Worm (Caenorhabditis elegans) whole organism, L1 larva: ENCODE data around the gene Y37D8A.19.

Experiments
- C04F5.9 ChIP-seq: sonication (generic microtip); optimal IDR thresholded peaks from 2 replicates; lab custom pipeline; 2016; ENCODE audit warnings: missing genetic modification characterization, missing compliant biosample characterization
- C16A3.4 ChIP-seq: fragments of 150-350 bp; optimal IDR thresholded peaks from 2 replicates; lab custom pipeline; 2014; ENCODE audit warnings: missing biosample characterization, missing genetic modification characterization
- F16B12.6 ChIP-seq: fragments of 150-350 bp; optimal IDR thresholded peaks from 2 replicates; lab custom pipeline; 2014; ENCODE audit warnings: missing biosample characterization, missing genetic modification characterization
- aha-1 ChIP-seq: fragments of 150-350 bp; optimal IDR thresholded peaks from 2 replicates; lab custom pipeline; 2014; ENCODE audit warnings: missing biosample characterization, missing genetic modification characterization
- aly-2 ChIP-seq: fragments of 150-350 bp; optimal IDR thresholded peaks from 2 replicates; lab custom pipeline; 2014; ENCODE audit warnings: missing biosample characterization, missing genetic modification characterization
- blmp-1 ChIP-seq: fragments of 150-350 bp; optimal IDR thresholded peaks from 2 replicates; lab custom pipeline; 2014; ENCODE audit warnings: missing biosample characterization, missing genetic modification characterization
- ceh-63 ChIP-seq: fragments of 200-800 bp; sonication (Bioruptor generic); optimal IDR thresholded peaks from 2 replicates; lab custom pipeline; 2018; ENCODE audit warnings: mild to moderate bottlenecking, missing genetic modification characterization, missing compliant biosample characterization
- ceh-8 ChIP-seq: fragments of 200-800 bp; sonication (Bioruptor generic); optimal IDR thresholded peaks from 2 replicates; lab custom pipeline; 2018; ENCODE audit warnings: mild to moderate bottlenecking, missing genetic modification characterization, moderate library complexity, missing compliant biosample characterization
- ceh-82 ChIP-seq, 3 experiments: fragments of 150-350 bp in 1 of 3; sonication (generic microtip) in 2 of 3; optimal IDR thresholded peaks; 2 replicates each; lab custom pipeline; 2014 to 2017; ENCODE audit warnings: missing biosample characterization in 3 of 3, missing genetic modification characterization in 3 of 3
- ceh-88 ChIP-seq: fragments of 200-800 bp; sonication (Bioruptor generic); IDR thresholded peaks from 2 replicates; pipeline ENCODE4 v1.3.6; 2022; ENCODE audit warnings: missing genetic modification characterization, missing compliant biosample characterization
- ces-1 ChIP-seq: fragments of 150-350 bp; optimal IDR thresholded peaks from 2 replicates; lab custom pipeline; 2014; ENCODE audit warnings: missing biosample characterization, missing genetic modification reagents, missing genetic modification characterization
- dsc-1 ChIP-seq: sonication (generic microtip); optimal IDR thresholded peaks from 2 replicates; lab custom pipeline; 2016; ENCODE audit warnings: mild to moderate bottlenecking, missing genetic modification characterization, missing compliant biosample characterization
- egl-13 ChIP-seq: sonication (generic microtip); optimal IDR thresholded peaks from 2 replicates; lab custom pipeline; 2016; ENCODE audit warnings: missing genotype, missing genetic modification reagents, missing genetic modification characterization, missing compliant biosample characterization
- elt-2 ChIP-seq: sonication (generic microtip); optimal IDR thresholded peaks from 2 replicates; lab custom pipeline; 2016; ENCODE audit warnings: missing genetic modification characterization, mild to moderate bottlenecking, inconsistent platforms, missing compliant biosample characterization, missing genetic modification reagents
- elt-3 ChIP-seq, 6 experiments: fragments of 150-350 bp in 1 of 6; sonication (generic microtip); optimal IDR thresholded peaks; 2 replicates each; lab custom pipeline; 2017 to 2018; ENCODE audit warnings: missing biosample characterization in 6 of 6, missing genetic modification characterization in 6 of 6, inconsistent platforms in 1 of 6
- ets-5 ChIP-seq: fragments of 200-800 bp; sonication (Bioruptor generic); IDR thresholded peaks from 2 replicates; pipeline ENCODE4 v1.3.6; 2022; ENCODE audit warnings: missing genetic modification characterization, missing compliant biosample characterization
- fkh-10 ChIP-seq: sonication (generic microtip); optimal IDR thresholded peaks from 2 replicates; lab custom pipeline; 2017; ENCODE audit warnings: missing biosample characterization, missing genetic modification reagents, missing genetic modification characterization
- fos-1 ChIP-seq: fragments of 150-350 bp; optimal IDR thresholded peaks from 2 replicates; lab custom pipeline; 2014; ENCODE audit warnings: missing biosample characterization, missing genetic modification characterization
- hlh-17 ChIP-seq: fragments of 200-800 bp; sonication (Bioruptor generic); optimal IDR thresholded peaks from 2 replicates; lab custom pipeline; 2018; ENCODE audit warnings: missing genetic modification characterization, mild to moderate bottlenecking, missing compliant biosample characterization, moderate library complexity, borderline replicate concordance
- hlh-4 ChIP-seq: sonication (generic microtip); optimal IDR thresholded peaks from 2 replicates; lab custom pipeline; 2016; ENCODE audit warnings: mild to moderate bottlenecking, missing genetic modification characterization, missing compliant biosample characterization
- hpl-2 ChIP-seq: fragments of 150-350 bp; optimal IDR thresholded peaks from 2 replicates; lab custom pipeline; 2014; ENCODE audit warnings: missing biosample characterization, missing genetic modification reagents, missing genetic modification characterization
- irx-1 ChIP-seq: sonication (generic microtip); optimal IDR thresholded peaks from 2 replicates; lab custom pipeline; 2016; ENCODE audit warnings: missing genetic modification characterization, missing compliant biosample characterization
- isw-1 ChIP-seq: fragments of 200-800 bp; sonication (Bioruptor generic); IDR thresholded peaks from 2 replicates; pipeline ENCODE4 v1.3.6; 2022; ENCODE audit warnings: missing genetic modification characterization, missing compliant biosample characterization
- jun-1 ChIP-seq: fragments of 150-350 bp; optimal IDR thresholded peaks from 2 replicates; lab custom pipeline; 2014; ENCODE audit warnings: missing biosample characterization, missing genetic modification reagents, missing genetic modification characterization
- lin-13 ChIP-seq: fragments of 150-350 bp; optimal IDR thresholded peaks from 2 replicates; lab custom pipeline; 2014; ENCODE audit warnings: missing biosample characterization, missing genetic modification reagents, missing genetic modification characterization
- lin-15B ChIP-seq: fragments of 150-350 bp; sonication (generic microtip); optimal IDR thresholded peaks from 3 replicates; lab custom pipeline; 2014; ENCODE audit warnings: missing biosample characterization, missing genetic modification characterization
- lin-39 ChIP-seq: fragments of 150-350 bp; optimal IDR thresholded peaks from 2 replicates; lab custom pipeline; 2014; ENCODE audit warnings: missing biosample characterization, missing genetic modification reagents, missing genetic modification characterization
- lsy-2 ChIP-seq, 2 experiments: fragments of 150-350 bp; optimal IDR thresholded peaks; 2 replicates each; lab custom pipeline; 2014; ENCODE audit warnings: missing biosample characterization in 2 of 2, missing genetic modification characterization in 2 of 2
- mab-9 ChIP-seq: fragments of 200-800 bp; sonication (Bioruptor generic); IDR thresholded peaks from 2 replicates; pipeline ENCODE4 v1.3.6; 2022; ENCODE audit warnings: missing genetic modification reagents, missing genetic modification characterization, missing compliant biosample characterization
- mdl-1 ChIP-seq, 2 experiments: fragments of 150-350 bp; optimal IDR thresholded peaks; 2 replicates each; lab custom pipeline; 2014 to 2017; ENCODE audit warnings: missing biosample characterization in 2 of 2, missing genetic modification characterization in 2 of 2, inconsistent platforms in 1 of 2
- mep-1 ChIP-seq: fragments of 150-350 bp; optimal IDR thresholded peaks from 2 replicates; lab custom pipeline; 2014; ENCODE audit warnings: missing biosample characterization, missing genetic modification characterization
- nhr-11 ChIP-seq: fragments of 150-350 bp; optimal IDR thresholded peaks from 2 replicates; lab custom pipeline; 2014; ENCODE audit warnings: missing biosample characterization, missing genetic modification characterization
- nhr-12 ChIP-seq: sonication (generic microtip); optimal IDR thresholded peaks from 2 replicates; lab custom pipeline; 2017; ENCODE audit warnings: missing biosample characterization, missing genetic modification characterization
- nhr-20 ChIP-seq: sonication (generic microtip); optimal IDR thresholded peaks from 2 replicates; lab custom pipeline; 2016; ENCODE audit warnings: mild to moderate bottlenecking, missing genetic modification characterization, missing compliant biosample characterization
- nhr-28 ChIP-seq: fragments of 150-350 bp; optimal IDR thresholded peaks from 2 replicates; lab custom pipeline; 2014; ENCODE audit warnings: missing biosample characterization, missing genetic modification characterization
- nhr-47 ChIP-seq: sonication (generic microtip); optimal IDR thresholded peaks from 2 replicates; lab custom pipeline; 2016; ENCODE audit warnings: mild to moderate bottlenecking, missing genetic modification characterization, moderate library complexity, missing compliant biosample characterization
- nhr-76 ChIP-seq: sonication (generic microtip); optimal IDR thresholded peaks from 2 replicates; lab custom pipeline; 2017; ENCODE audit warnings: missing biosample characterization, missing genetic modification characterization
- nhr-84 ChIP-seq: sonication (generic microtip); optimal IDR thresholded peaks from 2 replicates; lab custom pipeline; 2017; ENCODE audit warnings: missing biosample characterization, missing genetic modification characterization
- nhr-85 ChIP-seq: sonication (generic microtip); peaks from one replicate; lab custom pipeline; 2016; ENCODE audit warnings: missing genetic modification characterization, inconsistent platforms, missing compliant biosample characterization
- pag-3 ChIP-seq: sonication (generic microtip); optimal IDR thresholded peaks from 2 replicates; lab custom pipeline; 2017; ENCODE audit warnings: missing genetic modification characterization, mild to moderate bottlenecking, missing compliant biosample characterization, antibody characterized with exemption, borderline replicate concordance; ENCODE audit not compliant: insufficient read depth
- pqm-1 ChIP-seq: sonication (generic microtip); optimal IDR thresholded peaks from 3 replicates; lab custom pipeline; 2017; ENCODE audit warnings: missing biosample characterization, missing genetic modification characterization
- skn-1 ChIP-seq: fragments of 150-350 bp; optimal IDR thresholded peaks from 2 replicates; lab custom pipeline; 2014; ENCODE audit warnings: missing biosample characterization, missing genetic modification characterization
- snpc-4 ChIP-seq: fragments of 150-350 bp; optimal IDR thresholded peaks from 2 replicates; lab custom pipeline; 2014; ENCODE audit warnings: missing biosample characterization, missing genetic modification characterization
- snu-23 ChIP-seq: sonication (generic microtip); optimal IDR thresholded peaks from 2 replicates; lab custom pipeline; 2016; ENCODE audit warnings: missing genetic modification characterization, missing compliant biosample characterization
- sox-4 ChIP-seq: sonication (generic microtip); optimal IDR thresholded peaks from 2 replicates; lab custom pipeline; 2016; ENCODE audit warnings: missing genetic modification characterization, missing compliant biosample characterization
- sptf-1 ChIP-seq: fragments of 150-350 bp; optimal IDR thresholded peaks from 2 replicates; lab custom pipeline; 2014; ENCODE audit warnings: missing biosample characterization, missing genetic modification characterization
- swsn-7 ChIP-seq: sonication (generic microtip); optimal IDR thresholded peaks from 2 replicates; lab custom pipeline; 2016; ENCODE audit warnings: missing genetic modification characterization, missing compliant biosample characterization
- tbx-2 ChIP-seq: sonication (generic microtip); optimal IDR thresholded peaks from 2 replicates; lab custom pipeline; 2016; ENCODE audit warnings: missing genetic modification characterization, missing compliant biosample characterization
- tlp-1 ChIP-seq: fragments of 150-350 bp; optimal IDR thresholded peaks from 2 replicates; lab custom pipeline; 2014; ENCODE audit warnings: missing biosample characterization, missing genetic modification characterization
- zag-1 ChIP-seq: fragments of 150-350 bp; optimal IDR thresholded peaks from 2 replicates; lab custom pipeline; 2014; ENCODE audit warnings: missing biosample characterization, missing genetic modification characterization

Y37D8A.19 gene

ce11 chrIII:12904987-12905541 is 24.6 kb upstream of the Y37D8A.19 start, which contains the start of gene cox-5A (continued):
- TF ChIP-seq tbx-2 (peak; percentile 100), pag-3 (peak; percentile 79), pqm-1 (peak; percentile 58), hlh-17 (peak; percentile 36), nhr-84 (tag; lab: Kevin White, UChicago) (peak; percentile 77), irx-1 (tag; lab: Kevin White, UChicago) (peak; percentile 99), zag-1 (tag; lab: Kevin White, UChicago) (peak; percentile 94), lsy-2 (tag; optimal IDR thresholded peaks at IDR 0.05; lab: Kevin White, UChicago) (peak; percentile 100), sox-4 (tag; lab: Kevin White, UChicago) (peak; percentile 98), ceh-88 (GFP tag; lab: Robert Waterston, UW) (peak; percentile 98), nhr-20 (tag; lab: Kevin White, UChicago) (peak; percentile 100), mdl-1 (tag; optimal IDR thresholded peaks at IDR 0.05; lab: Kevin White, UChicago) (peak; percentile 64 to 96), nhr-12 (tag; lab: Kevin White, UChicago) (peak; percentile 61), dsc-1 (tag; lab: Kevin White, UChicago) (peak; percentile 100), fos-1 (tag; lab: Kevin White, UChicago) (peak; percentile 99), lin-39 (tag; lab: Kevin White, UChicago) (peak; percentile 98), blmp-1 (peak; percentile 86), mab-9 (peak; percentile 99), C16A3.4 (tag; lab: Kevin White, UChicago) (peak; percentile 100), hpl-2 (GFP tag; lab: Kevin White, UChicago) (peak; percentile 93), jun-1 (tag; lab: Kevin White, UChicago) (peak; percentile 99), isw-1 (GFP tag; lab: Robert Waterston, UW) (peak; percentile 99), ceh-63 (peak; percentile 83), elt-2 (peak; percentile 96), C04F5.9 (tag; lab: Kevin White, UChicago) (peak; percentile 96), nhr-47 (tag; lab: Kevin White, UChicago) (peak; percentile 100), hlh-4 (tag; lab: Kevin White, UChicago) (peak; percentile 12), lin-15B (tag; lab: Kevin White, UChicago) (peak; percentile 95), snpc-4 (peak; percentile 94), ets-5 (GFP tag; lab: Robert Waterston, UW) (0 out of 2 replicates have a peak, but pooled peaks have one; percentile 55), fkh-10 (GFP tag; lab: Kevin White, UChicago) (peak; percentile 98), nhr-28 (tag; lab: Kevin White, UChicago) (peak; percentile 52), elt-3 (tag; optimal IDR thresholded peaks at IDR 0.05; lab: Kevin White, UChicago) (peak in 5 of 6 experiments; percentile 83 to 99 (median 97)), ces-1 (GFP tag; lab: Kevin White, UChicago) (no peak), swsn-7 (peak; percentile 100), nhr-76 (tag; lab: Kevin White, UChicago) (peak; percentile 67), mep-1 (tag; lab: Kevin White, UChicago) (peak; percentile 100), egl-13 (peak; percentile 99), snu-23 (GFP tag; lab: Kevin White, UChicago) (peak; percentile 100), nhr-85 (tag; lab: Kevin White, UChicago) (peak; percentile 99), aha-1 (tag; lab: Kevin White, UChicago) (peak; percentile 96), sptf-1 (tag; lab: Kevin White, UChicago) (no peak), ceh-82 (tag; optimal IDR thresholded peaks at IDR 0.05; lab: Kevin White, UChicago) (peak; percentile 99), tlp-1 (tag; lab: Kevin White, UChicago) (no peak), nhr-11 (tag; lab: Kevin White, UChicago) (peak; percentile 94), ceh-8 (GFP tag; lab: Kevin White, UChicago) (peak; percentile 99), F16B12.6 (peak; percentile 81), lin-13 (GFP tag; lab: Kevin White, UChicago) (peak; percentile 99), aly-2 (peak; percentile 98), skn-1 (tag; lab: Kevin White, UChicago) (peak; percentile 93)
- TF ChIP-seq, all 84 proteins: peak for 80
